Fruit fly (Drosophila melanogaster) S2 (cell line): ENCODE measurements around the gene sordd1.

Source experiments
- CG8478 ChIP-seq: fragments of >200 bp; optimal IDR thresholded peaks from 2 replicates; lab custom pipeline; 2018
- CTCF ChIP-seq, 2 experiments: fragments of >200 bp; optimal IDR thresholded peaks; 2 replicates each; lab custom pipeline; 2018

DNA sequence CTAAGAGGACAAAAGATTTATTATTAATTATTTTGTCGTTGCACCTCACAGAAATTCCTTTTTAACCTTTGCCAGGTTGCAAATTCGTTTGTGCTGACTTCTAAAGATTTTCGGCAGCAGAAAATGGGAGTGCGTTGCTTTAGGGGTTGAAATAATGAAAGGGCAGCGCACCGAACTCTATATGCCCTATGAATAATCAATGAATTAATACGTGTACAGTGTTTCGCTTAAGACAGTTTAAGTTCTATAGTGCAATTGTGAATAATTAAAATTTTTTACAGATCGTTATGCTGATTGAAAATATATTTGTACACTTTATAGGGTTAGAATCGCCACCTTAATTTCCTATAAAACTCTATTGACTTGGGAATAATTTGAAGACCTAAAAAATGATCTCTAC is 20.3 kb upstream of the sordd1 start:
- no peak for TF ChIP-seq CTCF (optimal IDR thresholded peaks at IDR 0.05; lab: Kevin White, UChicago)
- TF ChIP-seq CG8478 = no peak
